Worm (Caenorhabditis elegans) whole organism, L4 larva: ENCODE results near the gene ver-1.

ENCODE experiments used
- F49E8.2 ChIP-seq: sonication (generic microtip); optimal IDR thresholded peaks from 2 replicates; lab custom pipeline; 2016; ENCODE audit warnings: missing compliant biosample characterization, mild to moderate bottlenecking, missing genetic modification characterization, borderline replicate concordance
- Y48G9A.11 ChIP-seq: fragments of 200-800 bp; sonication (Bioruptor generic); IDR thresholded peaks from 2 replicates; pipeline ENCODE4 v1.3.6; 2022; ENCODE audit warnings: missing genetic modification reagents, missing genetic modification characterization, missing compliant biosample characterization
- Y75B8A.6 ChIP-seq: fragments of 200-800 bp; sonication (Bioruptor generic); IDR thresholded peaks from 2 replicates; pipeline ENCODE4 v1.3.6; 2022; ENCODE audit warnings: missing genetic modification reagents, missing genetic modification characterization, missing compliant biosample characterization
- ZK337.2 ChIP-seq: fragments of 200-800 bp; sonication (Bioruptor generic); IDR thresholded peaks from 2 replicates; pipeline ENCODE4 v1.3.6; 2022; ENCODE audit warnings: missing genetic modification reagents, missing genetic modification characterization, missing compliant biosample characterization
- aha-1 ChIP-seq: fragments of 150-350 bp; peaks from one replicate; lab custom pipeline; 2014; ENCODE audit warnings: missing biosample characterization, missing genetic modification characterization
- ceh-32 ChIP-seq: sonication (generic microtip); optimal IDR thresholded peaks from 2 replicates; lab custom pipeline; 2016; ENCODE audit warnings: mild to moderate bottlenecking, missing genetic modification characterization, missing compliant biosample characterization; ENCODE audit not compliant: poor library complexity
- ceh-82 ChIP-seq: sonication (generic microtip); optimal IDR thresholded peaks from 2 replicates; lab custom pipeline; 2017; ENCODE audit warnings: missing biosample characterization, missing genetic modification characterization
- ces-1 ChIP-seq: fragments of 150-350 bp; sonication (generic microtip); optimal IDR thresholded peaks from 4 replicates; lab custom pipeline; 2014; ENCODE audit warnings: missing biosample characterization, missing genetic modification reagents, missing genetic modification characterization
- daf-12 ChIP-seq: fragments of 150-350 bp; optimal IDR thresholded peaks from 2 replicates; lab custom pipeline; 2014; ENCODE audit warnings: missing biosample characterization, missing genetic modification reagents, missing genetic modification characterization
- daf-16 ChIP-seq, 3 experiments: sonication (generic microtip); optimal IDR thresholded peaks; 2 replicates each; lab custom pipeline; 2016 to 2017; ENCODE audit warnings: missing genetic modification characterization in 3 of 3, missing genetic modification reagents in 3 of 3, mild to moderate bottlenecking in 2 of 3, missing compliant biosample characterization in 2 of 3, missing biosample characterization in 1 of 3, moderate library complexity in 1 of 3
- daf-19 ChIP-seq: fragments of 200-800 bp; sonication (Bioruptor generic); conservative IDR thresholded peaks from 2 replicates; pipeline ENCODE4 v1.3.6; 2022; ENCODE audit warnings: missing genetic modification characterization, missing compliant biosample characterization
- dmd-6 ChIP-seq: fragments of 200-800 bp; sonication (Bioruptor generic); IDR thresholded peaks from 2 replicates; pipeline ENCODE4 v1.3.6; 2022; ENCODE audit warnings: missing genetic modification reagents, missing genetic modification characterization, missing compliant biosample characterization
- dmd-8 ChIP-seq: fragments of 200-800 bp; sonication (Bioruptor generic); IDR thresholded peaks from 2 replicates; pipeline ENCODE4 v1.3.6; 2022; ENCODE audit warnings: missing genetic modification characterization, missing compliant biosample characterization
- dpl-1 ChIP-seq: fragments of 150-350 bp; optimal IDR thresholded peaks from 2 replicates; lab custom pipeline; 2014; ENCODE audit warnings: missing biosample characterization, missing genetic modification reagents, missing genetic modification characterization
- dve-1 ChIP-seq: sonication (generic microtip); optimal IDR thresholded peaks from 2 replicates; lab custom pipeline; 2017; ENCODE audit warnings: antibody characterized with exemption, mild to moderate bottlenecking, missing genetic modification characterization, missing compliant biosample characterization; ENCODE audit not compliant: insufficient read depth
- egl-27 ChIP-seq: sonication (generic microtip); optimal IDR thresholded peaks from 3 replicates; lab custom pipeline; 2017; ENCODE audit warnings: missing biosample characterization, missing genetic modification reagents, missing genetic modification characterization
- egl-43 ChIP-seq: fragments of 200-800 bp; sonication (Bioruptor generic); IDR thresholded peaks from 2 replicates; pipeline ENCODE4 v1.3.6; 2022; ENCODE audit warnings: missing genetic modification reagents, missing genetic modification characterization, missing compliant biosample characterization
- fkh-10 ChIP-seq: fragments of 150-350 bp; optimal IDR thresholded peaks from 2 replicates; lab custom pipeline; 2014; ENCODE audit warnings: missing biosample characterization, missing genetic modification reagents, missing genetic modification characterization
- hlh-11 ChIP-seq: fragments of 200-800 bp; sonication (Bioruptor generic); optimal IDR thresholded peaks from 2 replicates; lab custom pipeline; 2018; ENCODE audit warnings: mild to moderate bottlenecking, missing genetic modification characterization, missing compliant biosample characterization
- hlh-30 ChIP-seq: sonication (generic microtip); optimal IDR thresholded peaks from 2 replicates; lab custom pipeline; 2017; ENCODE audit warnings: antibody characterized with exemption, mild to moderate bottlenecking, missing genetic modification characterization, missing compliant biosample characterization; ENCODE audit not compliant: insufficient read depth
- hmg-1.1 ChIP-seq: fragments of 200-800 bp; sonication (Bioruptor generic); IDR thresholded peaks from 2 replicates; pipeline ENCODE4 v1.3.6; 2022; ENCODE audit warnings: missing genetic modification reagents, missing genetic modification characterization, missing compliant biosample characterization
- lin-1 ChIP-seq: fragments of 200-800 bp; sonication (Bioruptor generic); IDR thresholded peaks from 2 replicates; pipeline ENCODE4 v1.3.6; 2022; ENCODE audit warnings: missing genetic modification reagents, missing genetic modification characterization, missing compliant biosample characterization
- lin-38 ChIP-seq: fragments of 200-800 bp; sonication (Bioruptor generic); IDR thresholded peaks from 2 replicates; pipeline ENCODE4 v1.3.6; 2022; ENCODE audit warnings: missing genetic modification reagents, missing genetic modification characterization, missing compliant biosample characterization
- mep-1 ChIP-seq: fragments of 150-350 bp; sonication (generic microtip); optimal IDR thresholded peaks from 3 replicates; lab custom pipeline; 2014; ENCODE audit warnings: missing biosample characterization, missing genetic modification characterization
- mes-2 ChIP-seq: sonication (generic microtip); optimal IDR thresholded peaks from 2 replicates; lab custom pipeline; 2016; ENCODE audit warnings: missing genotype, mild to moderate bottlenecking, missing genetic modification characterization, missing compliant biosample characterization; ENCODE audit not compliant: poor library complexity, severe bottlenecking
- mxl-3 ChIP-seq: fragments of 200-800 bp; sonication (Bioruptor generic); optimal IDR thresholded peaks from 2 replicates; lab custom pipeline; 2018; ENCODE audit warnings: mild to moderate bottlenecking, missing genetic modification characterization, missing compliant biosample characterization
- nhr-102 ChIP-seq: sonication (generic microtip); optimal IDR thresholded peaks from 2 replicates; lab custom pipeline; 2016; ENCODE audit warnings: mild to moderate bottlenecking, missing genetic modification characterization, moderate library complexity, missing compliant biosample characterization
- nhr-48 ChIP-seq: sonication (generic microtip); optimal IDR thresholded peaks from 2 replicates; lab custom pipeline; 2016; ENCODE audit warnings: mild to moderate bottlenecking, missing genetic modification characterization, missing compliant biosample characterization
- nhr-6 ChIP-seq: fragments of 150-350 bp; optimal IDR thresholded peaks from 2 replicates; lab custom pipeline; 2014; ENCODE audit warnings: missing biosample characterization, missing genetic modification characterization
- nhr-77 ChIP-seq: fragments of 150-350 bp; optimal IDR thresholded peaks from 2 replicates; lab custom pipeline; 2014; ENCODE audit warnings: missing biosample characterization, missing genetic modification characterization
- pqm-1 ChIP-seq: sonication (generic microtip); optimal IDR thresholded peaks from 2 replicates; lab custom pipeline; 2017; ENCODE audit warnings: missing biosample characterization, missing genetic modification characterization
- rbr-2 ChIP-seq: sonication (generic microtip); optimal IDR thresholded peaks from 2 replicates; lab custom pipeline; 2016; ENCODE audit warnings: missing genotype, missing genetic modification characterization, missing compliant biosample characterization
- sdz-12 ChIP-seq: fragments of 200-800 bp; sonication (Bioruptor generic); optimal IDR thresholded peaks from 2 replicates; lab custom pipeline; 2018; ENCODE audit warnings: mild to moderate bottlenecking, missing genetic modification characterization, missing compliant biosample characterization
- set-16 ChIP-seq: fragments of 200-800 bp; sonication (Bioruptor generic); IDR thresholded peaks from 2 replicates; pipeline ENCODE4 v1.3.6; 2022; ENCODE audit warnings: missing genetic modification reagents, missing genetic modification characterization, missing compliant biosample characterization
- snpc-1.2 ChIP-seq: fragments of 200-800 bp; sonication (Bioruptor generic); IDR thresholded peaks from 2 replicates; pipeline ENCODE4 v1.3.6; 2022; ENCODE audit warnings: missing genetic modification reagents, missing genetic modification characterization, missing compliant biosample characterization
- snpc-4 ChIP-seq: fragments of 150-350 bp; optimal IDR thresholded peaks from 2 replicates; lab custom pipeline; 2014; ENCODE audit warnings: missing biosample characterization, missing genetic modification characterization
- tag-97 ChIP-seq: fragments of 200-800 bp; sonication (Bioruptor generic); IDR thresholded peaks from 2 replicates; pipeline ENCODE4 v1.3.6; 2022; ENCODE audit warnings: missing genetic modification characterization, missing compliant biosample characterization
- tra-1 ChIP-seq: fragments of 200-800 bp; sonication (Bioruptor generic); IDR thresholded peaks from 2 replicates; pipeline ENCODE4 v1.3.6; 2022; ENCODE audit warnings: missing genetic modification reagents, missing genetic modification characterization, missing compliant biosample characterization
- vab-7 ChIP-seq: fragments of 200-800 bp; sonication (Bioruptor generic); IDR thresholded peaks from 2 replicates; pipeline ENCODE4 v1.3.6; 2022; ENCODE audit warnings: missing genetic modification reagents, missing genetic modification characterization, missing compliant biosample characterization
- zfp-3 ChIP-seq: fragments of 200-800 bp; sonication (Bioruptor generic); conservative IDR thresholded peaks from 2 replicates; pipeline ENCODE4 v1.3.6; 2022; ENCODE audit warnings: missing genetic modification reagents, missing genetic modification characterization, missing compliant biosample characterization
- zip-11 ChIP-seq: fragments of 200-800 bp; sonication (Bioruptor generic); IDR thresholded peaks from 2 replicates; pipeline ENCODE4 v1.3.6; 2022; ENCODE audit warnings: missing genetic modification characterization, missing compliant biosample characterization
- ztf-7 ChIP-seq: fragments of 150-350 bp; optimal IDR thresholded peaks from 2 replicates; lab custom pipeline; 2014; ENCODE audit warnings: missing biosample characterization, missing genetic modification characterization

The ver-1 gene

DNA sequence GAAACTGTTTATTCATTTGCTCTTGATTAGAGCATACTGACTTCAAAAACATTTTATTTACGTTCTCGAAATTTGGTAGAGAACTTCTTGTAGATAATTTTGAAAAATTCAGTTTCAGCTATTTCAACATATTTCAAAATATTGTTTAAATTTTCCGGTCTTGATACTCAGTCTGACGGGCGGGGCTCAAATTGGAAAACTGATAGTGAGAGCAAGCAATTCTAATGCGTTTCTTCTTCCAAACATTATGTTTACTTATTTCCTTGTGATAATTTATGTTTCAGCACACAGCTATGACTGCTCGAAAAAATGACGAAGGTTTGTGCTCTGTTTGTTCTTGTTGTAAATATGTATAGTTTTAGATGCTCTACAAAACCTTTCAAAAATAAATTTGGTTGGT lies 36.4 kb upstream of the ver-1 start, which contains the start of gene pals-24 (continued):
- no peak for TF ChIP-seq nhr-48 (tag; lab: Kevin White, UChicago)
- TF ChIP-seq pqm-1, result peak; percentile 94
- TF ChIP-seq mep-1, result no peak
- no peak for TF ChIP-seq egl-27 (tag; lab: Kevin White, UChicago)
- peak; percentile 3 for TF ChIP-seq mxl-3 (GFP tag; lab: Kevin White, UChicago)
- TF ChIP-seq daf-16 (GFP tag; optimal IDR thresholded peaks at IDR 0.05; lab: Kevin White, UChicago), result no peak
- TF ChIP-seq daf-16 (tag; optimal IDR thresholded peaks at IDR 0.05; lab: Kevin White, UChicago), result peak; percentile 98
- no peak for TF ChIP-seq ZK337.2 (GFP tag; lab: Robert Waterston, UW)
- TF ChIP-seq dve-1, result peak; percentile 61
- no peak for TF ChIP-seq Y75B8A.6 (GFP tag; lab: Robert Waterston, UW)
- TF ChIP-seq lin-1, result no peak
- TF ChIP-seq daf-19 (GFP tag; lab: Robert Waterston, UW), result no peak
- no peak for TF ChIP-seq dmd-8
- no peak for TF ChIP-seq F49E8.2
- TF ChIP-seq ceh-82 (tag; lab: Kevin White, UChicago), result no peak
- TF ChIP-seq, all 104 proteins: peak for 10

DNA sequence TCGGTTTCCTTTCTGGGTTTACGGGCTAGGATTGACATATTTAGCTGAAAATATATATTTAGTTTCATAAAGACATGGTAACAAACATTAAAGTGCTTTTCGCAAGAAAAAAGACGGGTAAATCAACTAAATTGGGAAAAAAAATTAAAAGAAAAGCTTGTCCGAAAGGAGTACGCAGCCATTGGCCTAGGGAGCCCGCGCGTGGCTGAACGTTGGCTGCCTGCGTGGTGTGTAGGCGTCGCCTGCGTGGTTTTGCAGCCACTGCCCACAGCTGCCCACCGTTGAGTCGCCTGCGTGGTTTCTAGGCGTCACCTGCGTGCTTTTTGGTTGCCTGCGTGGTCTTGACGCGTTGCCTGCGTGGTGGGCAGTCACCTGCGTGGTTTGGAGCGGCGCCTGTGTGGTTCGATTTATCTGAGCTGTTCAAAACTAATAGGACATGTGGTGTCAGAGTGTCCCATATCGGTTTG lies 34.6 kb upstream of the ver-1 start, which contains the start of gene C29F9.12:
TSS of gene C29F9.12 (minus strand) at position 51 of the 467 bp plus-strand sequence.
- TF ChIP-seq set-16 (GFP tag; lab: Robert Waterston, UW) (peak; percentile 82), egl-43 (GFP tag; lab: Robert Waterston, UW) (0 out of 2 replicates have a peak, but pooled peaks have one; percentile 23)
- TF ChIP-seq, all 104 proteins: peak for 2; not testable (repeated sequence) for 102

DNA sequence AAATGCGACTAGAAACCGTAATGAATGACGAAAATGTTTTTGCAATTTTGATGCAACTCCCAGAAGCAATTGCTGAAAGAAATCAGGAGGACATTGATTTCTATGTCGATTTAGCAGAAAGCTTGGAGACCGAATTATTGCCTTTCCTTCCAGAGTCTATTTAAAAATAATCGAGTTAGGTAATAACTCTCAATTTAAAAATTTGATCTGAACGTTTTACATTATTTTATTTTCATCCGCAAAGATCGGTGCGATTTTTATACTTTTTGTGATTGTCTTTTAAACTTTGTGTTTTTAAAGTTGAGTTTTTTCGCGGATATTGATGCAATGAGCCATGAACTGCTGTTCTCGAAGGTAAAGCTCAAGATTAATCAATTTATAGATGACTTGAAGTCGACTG lies 32.1 kb upstream of the ver-1 start, which contains the start of gene pals-23:
TSS of gene pals-23 (plus strand) at position 301 of the 400 bp plus-strand sequence.
- TF ChIP-seq dmd-6 (GFP tag; lab: Robert Waterston, UW) (no peak), snpc-1.2 (no peak)

DNA sequence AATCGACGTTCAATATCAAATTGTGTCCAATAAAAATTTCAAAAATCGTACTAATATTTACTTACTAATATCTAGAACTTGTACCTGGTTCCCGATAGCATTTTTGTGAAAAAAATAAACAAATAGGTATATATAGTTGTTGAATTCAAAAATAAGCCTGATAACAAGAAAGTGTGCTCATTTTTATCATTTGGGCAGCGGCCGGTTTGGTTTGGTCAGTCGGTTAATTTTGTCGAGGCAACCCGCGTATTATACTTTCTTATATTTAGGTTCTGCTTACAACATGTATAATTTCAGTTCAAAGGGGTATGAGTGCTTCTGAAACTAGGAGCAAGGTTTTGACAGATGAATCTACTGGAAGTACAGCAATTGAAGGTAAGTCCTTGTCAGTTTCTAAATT lies 26.0 kb upstream of the ver-1 start, which contains the start of the genes nhr-280 and C29F9.2:
TSS of gene nhr-280 (minus strand) at position 101 of the 400 bp plus-strand sequence.
TSS of gene C29F9.2 (plus strand) at position 298 of the 400 bp plus-strand sequence.
- TF ChIP-seq tag-97 (GFP tag; lab: Robert Waterston, UW) (no peak), hmg-1.1 (GFP tag; lab: Robert Waterston, UW) (no peak), ces-1 (GFP tag; lab: Kevin White, UChicago) (no peak), set-16 (GFP tag; lab: Robert Waterston, UW) (no peak), ztf-7 (tag; lab: Kevin White, UChicago) (no peak), snpc-4 (tag; lab: Kevin White, UChicago) (no peak), daf-16 (GFP tag; optimal IDR thresholded peaks at IDR 0.05; lab: Kevin White, UChicago) (no peak), daf-16 (tag; optimal IDR thresholded peaks at IDR 0.05; lab: Kevin White, UChicago) (peak; percentile 78), lin-38 (GFP tag; lab: Robert Waterston, UW) (no peak), sdz-12 (GFP tag; lab: Kevin White, UChicago) (no peak), pqm-1 (peak; percentile 10), egl-43 (GFP tag; lab: Robert Waterston, UW) (no peak), vab-7 (GFP tag; lab: Robert Waterston, UW) (no peak), hlh-11 (tag; lab: Kevin White, UChicago) (peak; percentile 13), dve-1 (peak; percentile 40)
- TF ChIP-seq, all 104 proteins: peak for 4

DNA sequence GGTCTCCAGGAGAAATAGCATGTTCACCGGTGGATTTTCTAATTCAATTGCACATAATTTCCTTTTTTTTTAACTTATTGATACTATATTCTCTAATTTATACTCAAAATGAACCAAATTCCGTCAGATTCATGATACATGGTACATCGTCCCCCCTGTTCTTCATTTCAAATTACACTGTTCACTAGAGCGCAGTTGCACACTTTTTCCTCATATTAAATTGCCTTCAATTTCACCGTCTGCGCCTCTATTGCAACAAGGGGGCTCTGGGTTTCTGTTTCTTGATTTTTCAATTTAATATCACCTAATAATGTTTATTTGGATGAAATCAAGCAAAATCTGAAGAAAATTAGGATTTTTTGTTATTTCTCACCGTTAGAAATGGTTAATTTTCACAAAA lies 25.0 kb upstream of the ver-1 start:
- TF ChIP-seq aha-1 (tag; lab: Kevin White, UChicago) (peak; percentile 78), hlh-30 (peak; percentile 36), nhr-77 (tag; lab: Kevin White, UChicago) (peak; percentile 8), nhr-102 (peak; percentile 16), daf-12 (tag; lab: Kevin White, UChicago) (no peak), lin-38 (GFP tag; lab: Robert Waterston, UW) (peak; percentile 90), dpl-1 (GFP tag; lab: Kevin White, UChicago) (peak; percentile 50), nhr-6 (peak; percentile 55), rbr-2 (tag; lab: Kevin White, UChicago) (peak; percentile 62), Y48G9A.11 (GFP tag; lab: Robert Waterston, UW) (no peak), dve-1 (peak; percentile 81), ceh-32 (tag; lab: Kevin White, UChicago) (no peak), mes-2 (tag; lab: Kevin White, UChicago) (peak; percentile 74), zip-11 (GFP tag; lab: Robert Waterston, UW) (no peak), ces-1 (GFP tag; lab: Kevin White, UChicago) (peak; percentile 6), hlh-11 (tag; lab: Kevin White, UChicago) (peak; percentile 10), fkh-10 (GFP tag; lab: Kevin White, UChicago) (peak; percentile 20), tra-1 (GFP tag; lab: Robert Waterston, UW) (no peak), zfp-3 (GFP tag; lab: Robert Waterston, UW) (no peak)
